Worm (Caenorhabditis elegans) whole organism, L3 larva: ENCODE data around the gene W08E12.5.
A peak's percentile ranks its signal among the peaks of the same experiment; 100 is the strongest.

Source experiments
- ceh-28 ChIP-seq: fragments of 150-350 bp; optimal IDR thresholded peaks from 2 replicates; lab custom pipeline; 2014; ENCODE audit warnings: missing biosample characterization, missing genetic modification reagents, missing genetic modification characterization
- egl-5 ChIP-seq: fragments of 150-350 bp; optimal IDR thresholded peaks from 2 replicates; lab custom pipeline; 2017; ENCODE audit warnings: missing biosample characterization, missing genetic modification reagents, missing genetic modification characterization, inconsistent platforms
- elt-2 ChIP-seq: sonication (generic microtip); optimal IDR thresholded peaks from 2 replicates; lab custom pipeline; 2016; ENCODE audit warnings: missing genetic modification reagents, mild to moderate bottlenecking, missing genetic modification characterization, missing compliant biosample characterization
- eor-1 ChIP-seq, 2 experiments: fragments of 150-350 bp; optimal IDR thresholded peaks; 2 replicates each; lab custom pipeline; 2014 to 2018; ENCODE audit warnings: missing biosample characterization in 2 of 2, missing genetic modification characterization in 2 of 2
- fkh-10 ChIP-seq: sonication (generic microtip); optimal IDR thresholded peaks from 2 replicates; lab custom pipeline; 2017; ENCODE audit warnings: missing biosample characterization, missing genetic modification reagents, missing genetic modification characterization
- fkh-2 ChIP-seq: fragments of 150-350 bp; optimal IDR thresholded peaks from 2 replicates; lab custom pipeline; 2014; ENCODE audit warnings: missing biosample characterization, missing genetic modification reagents, missing genetic modification characterization
- fos-1 ChIP-seq: fragments of 150-350 bp; optimal IDR thresholded peaks from 2 replicates; lab custom pipeline; 2014; ENCODE audit warnings: missing biosample characterization, missing genetic modification characterization
- hmg-11 ChIP-seq: sonication (generic microtip); optimal IDR thresholded peaks from 2 replicates; lab custom pipeline; 2016; ENCODE audit warnings: missing genetic modification characterization, missing compliant biosample characterization
- jun-1 ChIP-seq: fragments of 150-350 bp; optimal IDR thresholded peaks from 2 replicates; lab custom pipeline; 2014; ENCODE audit warnings: missing biosample characterization, missing genetic modification reagents, missing genetic modification characterization
- lin-39 ChIP-seq: fragments of 150-350 bp; optimal IDR thresholded peaks from 2 replicates; lab custom pipeline; 2018; ENCODE audit warnings: missing biosample characterization, missing genetic modification reagents, missing genetic modification characterization
- lsy-12 ChIP-seq: sonication (generic microtip); optimal IDR thresholded peaks from 2 replicates; lab custom pipeline; 2016; ENCODE audit warnings: mild to moderate bottlenecking, missing genetic modification characterization, missing compliant biosample characterization
- mml-1 ChIP-seq: fragments of 150-350 bp; sonication (generic microtip); optimal IDR thresholded peaks from 3 replicates; lab custom pipeline; 2014; ENCODE audit warnings: missing biosample characterization, missing genetic modification characterization
- nfya-1 ChIP-seq: sonication (generic microtip); optimal IDR thresholded peaks from 2 replicates; lab custom pipeline; 2017; ENCODE audit warnings: missing genetic modification characterization, mild to moderate bottlenecking, missing compliant biosample characterization, antibody characterized with exemption, moderate library complexity; ENCODE audit not compliant: insufficient read depth
- nhr-12 ChIP-seq: fragments of 150-350 bp; optimal IDR thresholded peaks from 2 replicates; lab custom pipeline; 2014; ENCODE audit warnings: missing biosample characterization, missing genetic modification characterization
- nhr-237 ChIP-seq: fragments of 150-350 bp; optimal IDR thresholded peaks from 2 replicates; lab custom pipeline; 2014; ENCODE audit warnings: missing biosample characterization, missing genetic modification characterization
- snpc-4 ChIP-seq: fragments of 150-350 bp; optimal IDR thresholded peaks from 2 replicates; lab custom pipeline; 2014; ENCODE audit warnings: missing biosample characterization, missing genetic modification characterization
- zag-1 ChIP-seq: fragments of 150-350 bp; optimal IDR thresholded peaks from 2 replicates; lab custom pipeline; 2014; ENCODE audit warnings: missing biosample characterization, missing genetic modification characterization

Gene W08E12.5

ce11 chrIV:3345484-3345883, 44.9 kb downstream of the W08E12.5 start:
- TF ChIP-seq egl-5 (no peak), ceh-28 (tag; lab: Kevin White, UChicago) (no peak), mml-1 (no peak), lin-39 (tag; lab: Kevin White, UChicago) (no peak), lsy-12 (tag; lab: Kevin White, UChicago) (no peak)

ce11 chrIV:3348334-3348733, 47.7 kb downstream of the W08E12.5 start:
- TF ChIP-seq zag-1 (tag; lab: Kevin White, UChicago) (no peak), jun-1 (tag; lab: Kevin White, UChicago) (no peak), fos-1 (tag; lab: Kevin White, UChicago) (no peak), ceh-28 (tag; lab: Kevin White, UChicago) (no peak), lsy-12 (tag; lab: Kevin White, UChicago) (no peak), eor-1 (tag; optimal IDR thresholded peaks at IDR 0.05; lab: Kevin White, UChicago) (no peak)

ce11 chrIV:3349977-3350580, 49.5 kb downstream of the W08E12.5 start, which contains the start of gene elks-1:
Gene elks-1, minus strand, starts transcription at chrIV:3350027.
- TF ChIP-seq elt-2 (tag; lab: Kevin White, UChicago) (no peak), snpc-4 (tag; lab: Kevin White, UChicago) (no peak), lsy-12 (tag; lab: Kevin White, UChicago) (no peak), zag-1 (tag; lab: Kevin White, UChicago) (no peak), nfya-1 (tag; lab: Kevin White, UChicago) (peak; percentile 48), nhr-12 (tag; lab: Kevin White, UChicago) (no peak), fkh-2 (tag; lab: Kevin White, UChicago) (no peak), jun-1 (tag; lab: Kevin White, UChicago) (no peak), hmg-11 (peak; percentile 37), fkh-10 (GFP tag; lab: Kevin White, UChicago) (no peak), lin-39 (tag; lab: Kevin White, UChicago) (peak; percentile 0), nhr-237 (tag; lab: Kevin White, UChicago) (no peak)
- TF ChIP-seq, all 47 proteins: peak for 3
